Fruit fly (Drosophila melanogaster): ENCODE results near the gene Tom.

- no peak for TF ChIP-seq psq (optimal IDR thresholded peaks at IDR 0.05)
- no peak for TF ChIP-seq ttk (optimal IDR thresholded peaks at IDR 0.05)
Measured at dm6 chr3L:14978496-14978894, 9.4 kb downstream of the Tom start.
